Fruit fly (Drosophila melanogaster) whole organism, adult: ENCODE measurements around the gene CG9776.

Source experiments
- CG11617 ChIP-seq: fragments of 200-800 bp; sonication (Bioruptor generic); optimal IDR thresholded peaks from 2 replicates; lab custom pipeline; 2017; ENCODE audit warnings: mild to moderate bottlenecking, missing biosample characterization, missing genetic modification reagents, missing genetic modification characterization
- CG12768 ChIP-seq: fragments of 200-800 bp; sonication (Bioruptor generic); optimal IDR thresholded peaks from 2 replicates; lab custom pipeline; 2017; ENCODE audit warnings: missing biosample characterization, missing genetic modification characterization, mild to moderate bottlenecking, moderate library complexity, missing genetic modification reagents
- CG14711 ChIP-seq: fragments of 200-800 bp; sonication (Bioruptor generic); optimal IDR thresholded peaks from 2 replicates; lab custom pipeline; 2018; ENCODE audit warnings: missing biosample characterization, mild to moderate bottlenecking, missing genetic modification characterization, moderate library complexity
- CG1620 ChIP-seq: fragments of 200-800 bp; sonication (Bioruptor generic); optimal IDR thresholded peaks from 2 replicates; lab custom pipeline; 2016; ENCODE audit warnings: missing biosample characterization, missing genetic modification characterization
- CG33017 ChIP-seq: fragments of 200-800 bp; sonication (Bioruptor generic); optimal IDR thresholded peaks from 2 replicates; lab custom pipeline; 2018; ENCODE audit warnings: missing biosample characterization, mild to moderate bottlenecking, missing genetic modification characterization, moderate library complexity
- CG5204 ChIP-seq: fragments of 200-800 bp; sonication (Bioruptor generic); optimal IDR thresholded peaks from 2 replicates; lab custom pipeline; 2016; ENCODE audit warnings: missing biosample characterization, missing genetic modification characterization
- CG7045 ChIP-seq: fragments of 200-800 bp; sonication (Bioruptor generic); optimal IDR thresholded peaks from 2 replicates; lab custom pipeline; 2017; ENCODE audit warnings: missing biosample characterization, mild to moderate bottlenecking, missing genetic modification characterization
- CG7101 ChIP-seq: fragments of 200-800 bp; sonication (Bioruptor generic); optimal IDR thresholded peaks from 2 replicates; lab custom pipeline; 2018; ENCODE audit warnings: missing biosample characterization, mild to moderate bottlenecking, missing genetic modification characterization, moderate library complexity
- Clk ChIP-seq: fragments of 200-800 bp; sonication (Bioruptor generic); optimal IDR thresholded peaks from 2 replicates; lab custom pipeline; 2017; ENCODE audit warnings: missing biosample characterization, missing genetic modification characterization
- Crg-1 ChIP-seq: fragments of 200-800 bp; sonication (Bioruptor generic); optimal IDR thresholded peaks from 2 replicates; lab custom pipeline; 2016; ENCODE audit warnings: missing biosample characterization, missing genetic modification characterization
- Hr96 ChIP-seq: fragments of 200-800 bp; sonication (Bioruptor generic); optimal IDR thresholded peaks from 2 replicates; lab custom pipeline; 2016; ENCODE audit warnings: missing biosample characterization, missing genetic modification characterization
- Mnt ChIP-seq: fragments of 200-800 bp; sonication (Bioruptor generic); optimal IDR thresholded peaks from 2 replicates; lab custom pipeline; 2016; ENCODE audit warnings: missing biosample characterization, mild to moderate bottlenecking, missing genetic modification characterization
- bab1 ChIP-seq: fragments of 200-800 bp; sonication (Bioruptor generic); optimal IDR thresholded peaks from 3 replicates; lab custom pipeline; 2019; ENCODE audit warnings: missing biosample characterization, mild to moderate bottlenecking, missing genetic modification characterization, moderate library complexity
- cic ChIP-seq: fragments of 200-800 bp; sonication (Bioruptor generic); optimal IDR thresholded peaks from 2 replicates; lab custom pipeline; 2017; ENCODE audit warnings: missing biosample characterization, mild to moderate bottlenecking, missing genetic modification characterization, moderate library complexity
- cnc ChIP-seq, 2 experiments: fragments of >200 bp; optimal IDR thresholded peaks; 2 replicates each; lab custom pipeline; 2017
- kay ChIP-seq: fragments of 200-800 bp; sonication (Bioruptor generic); peaks from one replicate; lab custom pipeline; 2016; ENCODE audit warnings: missing biosample characterization, missing genetic modification characterization, borderline replicate concordance
- ovo ChIP-seq: fragments of 200-800 bp; sonication (Bioruptor generic); optimal IDR thresholded peaks from 2 replicates; lab custom pipeline; 2016; ENCODE audit warnings: missing biosample characterization, missing genetic modification characterization
- pad ChIP-seq: fragments of 200-800 bp; sonication (Bioruptor generic); optimal IDR thresholded peaks from 3 replicates; lab custom pipeline; 2017; ENCODE audit warnings: missing biosample characterization, missing genetic modification characterization, mild to moderate bottlenecking, moderate library complexity, missing genetic modification reagents
- tj ChIP-seq: fragments of 200-800 bp; sonication (Bioruptor generic); optimal IDR thresholded peaks from 3 replicates; lab custom pipeline; 2017; ENCODE audit warnings: missing biosample characterization, mild to moderate bottlenecking, missing genetic modification characterization, moderate library complexity
- toe ChIP-seq: fragments of 200-800 bp; sonication (Bioruptor generic); optimal IDR thresholded peaks from 2 replicates; lab custom pipeline; 2016; ENCODE audit warnings: missing biosample characterization, missing genetic modification characterization

Gene CG9776

dm6 chr3R:4341177-4341576 is 7.3 kb upstream of the CG9776 start:
- TF ChIP-seq Crg-1 (GFP tag; lab: Kevin White, UChicago) (no peak), CG11617 (no peak), cic (GFP tag; lab: Kevin White, UChicago) (no peak)

dm6 chr3R:4340174-4340573 is 6.3 kb upstream of the CG9776 start:
- TF ChIP-seq toe (GFP tag; lab: Kevin White, UChicago) (no peak), Clk (GFP tag; lab: Kevin White, UChicago) (no peak), kay (GFP tag; lab: Kevin White, UChicago) (no peak), tj (no peak), CG7101 (tag; lab: Kevin White, UChicago) (no peak), cnc (optimal IDR thresholded peaks at IDR 0.05; lab: Kevin White, UChicago) (no peak), cic (GFP tag; lab: Kevin White, UChicago) (no peak), Mnt (no peak), pad (GFP tag; lab: Kevin White, UChicago) (no peak), CG14711 (tag; lab: Kevin White, UChicago) (no peak), Hr96 (no peak)

- TF ChIP-seq Mnt = no peak
- no peak for TF ChIP-seq CG12768
- no peak for TF ChIP-seq kay (GFP tag; lab: Kevin White, UChicago)
- peak; percentile 96 for TF ChIP-seq CG14711 (tag; lab: Kevin White, UChicago)
- no peak for TF ChIP-seq CG33017 (tag; lab: Kevin White, UChicago)
- TF ChIP-seq Hr96 = no peak
- no peak for TF ChIP-seq CG7045 (GFP tag; lab: Kevin White, UChicago)
- no peak for TF ChIP-seq CG11617
- TF ChIP-seq Crg-1 (GFP tag; lab: Kevin White, UChicago) = no peak
- TF ChIP-seq CG5204 (GFP tag; lab: Kevin White, UChicago) = no peak
- TF ChIP-seq CG7101 (tag; lab: Kevin White, UChicago) = no peak
- TF ChIP-seq pad (GFP tag; lab: Kevin White, UChicago) = no peak
- TF ChIP-seq tj = peak; percentile 49
- TF ChIP-seq bab1 (GFP tag; lab: Kevin White, UChicago) = peak; percentile 62
Measured at dm6 chr3R:4337580-4337979, 3.7 kb upstream of the CG9776 start, which contains the start of the genes Skp2 and CG1103. Gene Skp2 (minus strand): TSS chr3R:4337674. Gene CG1103 (plus strand): TSS chr3R:4337755.

dm6 chr3R:4334798-4335197 is 927 bp upstream of the CG9776 start, which contains the start of gene CG14645:
Gene CG14645 (plus strand): TSS chr3R:4335098.
- no peak for TF ChIP-seq CG11617
- no peak for TF ChIP-seq ovo (GFP tag; lab: Kevin White, UChicago)
- TF ChIP-seq kay (GFP tag; lab: Kevin White, UChicago) = no peak
- no peak for TF ChIP-seq CG7101 (tag; lab: Kevin White, UChicago)
- TF ChIP-seq CG5204 (GFP tag; lab: Kevin White, UChicago) = no peak
- no peak for TF ChIP-seq Hr96
- TF ChIP-seq Clk (GFP tag; lab: Kevin White, UChicago) = no peak
- no peak for TF ChIP-seq CG1620 (GFP tag; lab: Kevin White, UChicago)
- no peak for TF ChIP-seq tj
- TF ChIP-seq pad (GFP tag; lab: Kevin White, UChicago) = no peak
- TF ChIP-seq cnc (optimal IDR thresholded peaks at IDR 0.05; lab: Kevin White, UChicago) = no peak
- TF ChIP-seq CG33017 (tag; lab: Kevin White, UChicago) = no peak
- TF ChIP-seq CG14711 (tag; lab: Kevin White, UChicago) = no peak
- no peak for TF ChIP-seq CG12768
- TF ChIP-seq Crg-1 (GFP tag; lab: Kevin White, UChicago) = no peak
- no peak for TF ChIP-seq bab1 (GFP tag; lab: Kevin White, UChicago)
- no peak for TF ChIP-seq cic (GFP tag; lab: Kevin White, UChicago)

dm6 chr3R:4319507-4320138 is 14.2 kb downstream of the CG9776 start, which contains the start of gene CG9795:
Gene CG9795 (plus strand): TSS chr3R:4319683.
- TF ChIP-seq tj (peak; percentile 32), bab1 (GFP tag; lab: Kevin White, UChicago) (peak; percentile 67), CG7101 (tag; lab: Kevin White, UChicago) (peak; percentile 15), Mnt (peak; percentile 0), CG7045 (GFP tag; lab: Kevin White, UChicago) (no peak), pad (GFP tag; lab: Kevin White, UChicago) (peak; percentile 11), CG14711 (tag; lab: Kevin White, UChicago) (peak; percentile 13), kay (GFP tag; lab: Kevin White, UChicago) (no peak), CG1620 (GFP tag; lab: Kevin White, UChicago) (no peak), CG33017 (tag; lab: Kevin White, UChicago) (peak; percentile 7), CG12768 (peak; percentile 34), CG11617 (peak; percentile 32), Crg-1 (GFP tag; lab: Kevin White, UChicago) (peak; percentile 28), CG5204 (GFP tag; lab: Kevin White, UChicago) (no peak)

dm6 chr3R:4318999-4319398 is 14.9 kb downstream of the CG9776 start, which contains the start of gene Syt14:
Gene Syt14 (minus strand): TSS chr3R:4319069.
- no peak for TF ChIP-seq CG12768
- TF ChIP-seq Clk (GFP tag; lab: Kevin White, UChicago) = no peak
- no peak for TF ChIP-seq tj
- no peak for TF ChIP-seq Crg-1 (GFP tag; lab: Kevin White, UChicago)
- no peak for TF ChIP-seq CG33017 (tag; lab: Kevin White, UChicago)
- no peak for TF ChIP-seq bab1 (GFP tag; lab: Kevin White, UChicago)
- no peak for TF ChIP-seq cnc (optimal IDR thresholded peaks at IDR 0.05; lab: Kevin White, UChicago)
- TF ChIP-seq ovo (GFP tag; lab: Kevin White, UChicago) = no peak
- no peak for TF ChIP-seq toe (GFP tag; lab: Kevin White, UChicago)
- no peak for TF ChIP-seq Mnt
- no peak for TF ChIP-seq Hr96
- no peak for TF ChIP-seq CG7101 (tag; lab: Kevin White, UChicago)
- no peak for TF ChIP-seq CG7045 (GFP tag; lab: Kevin White, UChicago)
- no peak for TF ChIP-seq CG1620 (GFP tag; lab: Kevin White, UChicago)
- TF ChIP-seq cic (GFP tag; lab: Kevin White, UChicago) = no peak
